Fruit fly (Drosophila melanogaster): ENCODE results near the gene CG45089.

Gene CG45089

dm6 chrX:7908239-7909068 is 14.9 kb upstream of the CG45089 start, which contains the start of the genes dpr14 and spidey (continued):
- TF ChIP-seq CG12659 (GFP tag; optimal IDR thresholded peaks at IDR 0.05) (peak; percentile 92), tio (GFP tag; optimal IDR thresholded peaks at IDR 0.05) (no peak), CG33557 (GFP tag; optimal IDR thresholded peaks at IDR 0.05) (peak; percentile 77), Hmr (GFP tag; optimal IDR thresholded peaks at IDR 0.05) (peak; percentile 95), Deaf1 (tag; optimal IDR thresholded peaks at IDR 0.05) (peak; percentile 69), ac (GFP tag; optimal IDR thresholded peaks at IDR 0.05) (peak; percentile 59), Hmx (GFP tag; optimal IDR thresholded peaks at IDR 0.05) (peak; percentile 65), CG12071 (GFP tag; optimal IDR thresholded peaks at IDR 0.05) (peak; percentile 92), eve (GFP tag; optimal IDR thresholded peaks at IDR 0.05) (no peak), CG15011 (GFP tag; optimal IDR thresholded peaks at IDR 0.05) (peak; percentile 87), Taf1 (GFP tag; IDR thresholded peaks at IDR 0.05) (peak; percentile 89), CG34422 (GFP tag; IDR thresholded peaks at IDR 0.05) (peak; percentile 91), Abd-B (GFP tag; optimal IDR thresholded peaks at IDR 0.05) (peak; percentile 78), otp (GFP tag; IDR thresholded peaks at IDR 0.05) (peak; percentile 48; the same call in 1 of the 3 replicates), Elba2 (GFP tag; optimal IDR thresholded peaks at IDR 0.05) (no peak), gsb (GFP tag; IDR thresholded peaks at IDR 0.05) (peak; percentile 85), fd3F (GFP tag; optimal IDR thresholded peaks at IDR 0.05) (peak; percentile 84), Scr (GFP tag; IDR thresholded peaks at IDR 0.05; ENCODE audit: partially characterized antibody) (peak; percentile 55), Dll (GFP tag; IDR thresholded peaks at IDR 0.05; ENCODE audit: partially characterized antibody) (peak; percentile 49; the same call in 3 of the 4 replicates), danr (GFP tag; IDR thresholded peaks at IDR 0.05) (peak; percentile 84), croc (GFP tag; conservative IDR thresholded peaks at IDR 0.05) (peak; percentile 75), Atf-2 (GFP tag; optimal IDR thresholded peaks at IDR 0.05) (peak; percentile 83), Drgx (GFP tag; IDR thresholded peaks at IDR 0.05) (peak; percentile 90), ttk (GFP tag; IDR thresholded peaks at IDR 0.05) (peak; percentile 90), TFAM (GFP tag; optimal IDR thresholded peaks at IDR 0.05) (peak; percentile 50), tup (GFP tag; optimal IDR thresholded peaks at IDR 0.05) (peak; percentile 82), hkb (optimal IDR thresholded peaks at IDR 0.05) (no peak), hkb (GFP tag; IDR thresholded peaks at IDR 0.05) (peak; percentile 94), CG11093 (GFP tag; IDR thresholded peaks at IDR 0.05) (peak; percentile 89), zfh1 (GFP tag; IDR thresholded peaks at IDR 0.05) (peak; percentile 87), br (optimal IDR thresholded peaks at IDR 0.05) (no peak), CG14860 (GFP tag; IDR thresholded peaks at IDR 0.05; ENCODE audit: partially characterized antibody) (no peak), CG10431 (GFP tag; optimal IDR thresholded peaks at IDR 0.05) (peak; percentile 75), Spps (tag; optimal IDR thresholded peaks at IDR 0.05) (peak; percentile 80), CG2202 (tag; optimal IDR thresholded peaks at IDR 0.05) (peak; percentile 75), CG3407 (GFP tag; optimal IDR thresholded peaks at IDR 0.05) (peak; percentile 74), CG11560 (tag; IDR thresholded peaks at IDR 0.05) (peak; percentile 79; the same call in 2 of the 3 replicates), H2.0 (GFP tag; IDR thresholded peaks at IDR 0.05) (peak; percentile 90), Ssrp (tag; optimal IDR thresholded peaks at IDR 0.05) (peak; percentile 78), Optix (GFP tag; IDR thresholded peaks at IDR 0.05) (peak; percentile 89), CG17802 (tag; optimal IDR thresholded peaks at IDR 0.05) (peak; percentile 66), nmo (GFP tag; optimal IDR thresholded peaks at IDR 0.05) (peak; percentile 93), CG14441 (GFP tag; IDR thresholded peaks at IDR 0.05) (peak; percentile 86), CG18011 (GFP tag; optimal IDR thresholded peaks at IDR 0.05) (peak; percentile 71), prd (optimal IDR thresholded peaks at IDR 0.05) (no peak), prd (GFP tag; IDR thresholded peaks at IDR 0.05) (peak; percentile 93), gsb-n (tag; optimal IDR thresholded peaks at IDR 0.05) (peak; percentile 87), CG15696 (tag; optimal IDR thresholded peaks at IDR 0.05) (peak; percentile 68), gce (GFP tag; IDR thresholded peaks at IDR 0.05) (peak; percentile 75; the same call in 1 of the 3 replicates)

Data from whole organism, embryonic.